Fruit fly (Drosophila melanogaster): ENCODE measurements around the gene Cpr35B.

Cpr35B gene

dm6 chr2L:14376484-14377254 lies 48.3 kb downstream of the Cpr35B start:
- no peak for TF ChIP-seq CTCF (optimal IDR thresholded peaks at IDR 0.05)
- TF ChIP-seq CG8478 (optimal IDR thresholded peaks at IDR 0.05) = no peak
